Worm (Caenorhabditis elegans) whole organism, early embryonic: ENCODE measurements around the gene pag-3.

ENCODE experiments used
- F13C5.2 ChIP-seq: sonication (generic microtip); optimal IDR thresholded peaks from 2 replicates; lab custom pipeline; 2017; ENCODE audit warnings: mild to moderate bottlenecking, missing genetic modification characterization, inconsistent platforms, missing compliant biosample characterization
- ama-1 ChIP-seq: fragments of 150-350 bp; optimal IDR thresholded peaks from 2 replicates; lab custom pipeline; 2014
- flt-1 ChIP-seq: fragments of 200-800 bp; sonication (Bioruptor generic); IDR thresholded peaks from 2 replicates; pipeline ENCODE4 v1.3.6; 2022; ENCODE audit warnings: missing genetic modification characterization, missing compliant biosample characterization
- tbx-37 ChIP-seq: fragments of 200-800 bp; sonication (Bioruptor generic); conservative IDR thresholded peaks from 2 replicates; pipeline ENCODE4 v1.3.6; 2022; ENCODE audit warnings: missing genetic modification reagents, missing genetic modification characterization, missing compliant biosample characterization

- no peak for TF ChIP-seq ama-1 (lab: Kevin White, UChicago)
- no peak for TF ChIP-seq flt-1 (GFP tag; lab: Robert Waterston, UW)
- no peak for TF ChIP-seq tbx-37
- TF ChIP-seq F13C5.2 (tag; lab: Kevin White, UChicago) = no peak
These were observed 2.7 kb downstream of the pag-3 start for ce11 chrX:14951797-14952196.
